Fruit fly (Drosophila melanogaster) whole organism, embryonic: ENCODE results near the gene RhoGAP93B.

Experiments used
- B-H2 ChIP-seq: fragments of 200-800 bp; sonication (Bioruptor generic); optimal IDR thresholded peaks from 2 replicates; lab custom pipeline; 2018; ENCODE audit warnings: missing biosample characterization, mild to moderate bottlenecking, missing genetic modification characterization
- CG11696 ChIP-seq: fragments of 200-800 bp; sonication (Bioruptor generic); IDR thresholded peaks from 2 replicates; pipeline ENCODE4 v1.3.6; 2022; ENCODE audit warnings: missing biosample characterization, missing genetic modification characterization
- CG12299 ChIP-seq: fragments of 200-800 bp; sonication (Bioruptor generic); optimal IDR thresholded peaks from 2 replicates; lab custom pipeline; 2018; ENCODE audit warnings: missing biosample characterization, mild to moderate bottlenecking, missing genetic modification characterization
- CG12391 ChIP-seq: fragments of 200-800 bp; sonication (Bioruptor generic); optimal IDR thresholded peaks from 3 replicates; lab custom pipeline; 2018; ENCODE audit warnings: missing biosample characterization, mild to moderate bottlenecking, missing genetic modification characterization, moderate library complexity
- CG14710 ChIP-seq: fragments of 200-800 bp; sonication (Bioruptor generic); optimal IDR thresholded peaks from 3 replicates; lab custom pipeline; 2019; ENCODE audit warnings: missing biosample characterization, mild to moderate bottlenecking, missing genetic modification characterization, moderate library complexity
- CG15696 ChIP-seq: fragments of 200-800 bp; sonication (Bioruptor generic); optimal IDR thresholded peaks from 2 replicates; lab custom pipeline; 2019; ENCODE audit warnings: missing biosample characterization, mild to moderate bottlenecking, missing genetic modification characterization, moderate library complexity
- CG17359 ChIP-seq: fragments of 200-800 bp; sonication (Bioruptor generic); optimal IDR thresholded peaks from 3 replicates; lab custom pipeline; 2018; ENCODE audit warnings: missing biosample characterization, mild to moderate bottlenecking, missing genetic modification characterization, moderate library complexity
- CG2875 ChIP-seq: fragments of 200-800 bp; sonication (Bioruptor generic); optimal IDR thresholded peaks from 2 replicates; lab custom pipeline; 2017; ENCODE audit warnings: missing biosample characterization, mild to moderate bottlenecking, missing genetic modification characterization, missing genetic modification reagents
- CG30020 ChIP-seq: fragments of 200-800 bp; optimal IDR thresholded peaks from 2 replicates; lab custom pipeline; 2019; ENCODE audit warnings: missing biosample characterization, mild to moderate bottlenecking, missing genetic modification characterization, moderate library complexity
- CG3163 ChIP-seq: fragments of 200-800 bp; sonication (Bioruptor generic); optimal IDR thresholded peaks from 3 replicates; lab custom pipeline; 2016; ENCODE audit warnings: missing biosample characterization, missing genetic modification characterization
- CG34376 ChIP-seq: fragments of 200-800 bp; sonication (Bioruptor generic); optimal IDR thresholded peaks from 2 replicates; lab custom pipeline; 2018; ENCODE audit warnings: missing biosample characterization, mild to moderate bottlenecking, missing genetic modification characterization
- CG4360 ChIP-seq: fragments of 200-800 bp; sonication (Bioruptor generic); IDR thresholded peaks from 2 replicates; pipeline ENCODE4 v1.3.6; 2022; ENCODE audit warnings: missing biosample characterization, missing genetic modification characterization
- CG4617 ChIP-seq: fragments of 200-800 bp; sonication (Bioruptor generic); optimal IDR thresholded peaks from 3 replicates; lab custom pipeline; 2016; ENCODE audit warnings: missing biosample characterization, missing genetic modification characterization, borderline replicate concordance
- CG6175 ChIP-seq: fragments of 200-800 bp; sonication (Bioruptor generic); IDR thresholded peaks from 3 replicates; pipeline ENCODE4 v1.3.6; 2022; ENCODE audit warnings: missing biosample characterization, missing genetic modification characterization
- CG6254 ChIP-seq: fragments of 200-800 bp; sonication (Bioruptor generic); optimal IDR thresholded peaks from 3 replicates; lab custom pipeline; 2017; ENCODE audit warnings: mild to moderate bottlenecking, missing biosample characterization, missing genetic modification reagents, missing genetic modification characterization
- CG6854 ChIP-seq: fragments of 200-800 bp; sonication (Bioruptor generic); optimal IDR thresholded peaks from 3 replicates; lab custom pipeline; 2017; ENCODE audit warnings: missing biosample characterization, mild to moderate bottlenecking, missing genetic modification characterization
- CG7556 ChIP-seq: fragments of 200-800 bp; sonication (Bioruptor generic); optimal IDR thresholded peaks from 2 replicates; lab custom pipeline; 2017; ENCODE audit warnings: missing biosample characterization, mild to moderate bottlenecking, missing genetic modification characterization
- CG7963 ChIP-seq: fragments of 200-800 bp; sonication (Bioruptor generic); IDR thresholded peaks from 3 replicates; pipeline ENCODE4 v1.3.6; 2022; ENCODE audit warnings: missing biosample characterization, missing genetic modification characterization; ENCODE audit not compliant: partially characterized antibody
- CG8924 ChIP-seq: fragments of 200-800 bp; optimal IDR thresholded peaks from 3 replicates; lab custom pipeline; 2019; ENCODE audit warnings: missing biosample characterization, mild to moderate bottlenecking, missing genetic modification characterization, moderate library complexity
- CHES-1-like ChIP-seq: fragments of 200-800 bp; sonication (Bioruptor generic); optimal IDR thresholded peaks from 2 replicates; lab custom pipeline; 2016; ENCODE audit warnings: missing biosample characterization, missing genetic modification characterization
- CTCF ChIP-seq: fragments of 200-800 bp; sonication (Bioruptor generic); optimal IDR thresholded peaks from 2 replicates; lab custom pipeline; 2017; ENCODE audit warnings: missing biosample characterization, mild to moderate bottlenecking, missing genetic modification characterization, moderate library complexity
- Dek ChIP-seq: fragments of 200-800 bp; sonication (Bioruptor generic); optimal IDR thresholded peaks from 3 replicates; lab custom pipeline; 2019; ENCODE audit warnings: missing biosample characterization, mild to moderate bottlenecking, missing genetic modification characterization, moderate library complexity
- ERR ChIP-seq: fragments of 200-800 bp; sonication (Bioruptor generic); optimal IDR thresholded peaks from 2 replicates; lab custom pipeline; 2016; ENCODE audit warnings: missing biosample characterization, missing genetic modification characterization
- GATAe ChIP-seq: fragments of 200-800 bp; sonication (Bioruptor generic); conservative IDR thresholded peaks from 2 replicates; pipeline ENCODE4 v1.3.6; 2022; ENCODE audit warnings: missing biosample characterization, missing genetic modification characterization
- Gsc ChIP-seq: fragments of 200-800 bp; sonication (Bioruptor generic); IDR thresholded peaks from 2 replicates; pipeline ENCODE4 v1.3.6; 2022; ENCODE audit warnings: missing biosample characterization, missing genetic modification characterization
- Hmr ChIP-seq: fragments of 200-800 bp; sonication (Bioruptor generic); optimal IDR thresholded peaks from 3 replicates; lab custom pipeline; 2017; ENCODE audit warnings: mild to moderate bottlenecking, missing biosample characterization, missing genetic modification reagents, missing genetic modification characterization
- Hmx ChIP-seq: fragments of 200-800 bp; sonication (Bioruptor generic); optimal IDR thresholded peaks from 2 replicates; lab custom pipeline; 2016; ENCODE audit warnings: missing biosample characterization, missing genetic modification characterization
- Max ChIP-seq: fragments of 200-800 bp; sonication (Bioruptor generic); optimal IDR thresholded peaks from 2 replicates; lab custom pipeline; 2016; ENCODE audit warnings: missing biosample characterization, mild to moderate bottlenecking, missing genetic modification characterization
- Med ChIP-seq: fragments of 200-800 bp; sonication (Bioruptor generic); peaks from one replicate; lab custom pipeline; 2016; ENCODE audit warnings: missing biosample characterization, missing genetic modification characterization, mild to moderate bottlenecking, inconsistent platforms, moderate library complexity
- Rx ChIP-seq: fragments of 200-800 bp; sonication (Bioruptor generic); IDR thresholded peaks from 2 replicates; pipeline ENCODE4 v1.3.6; 2022; ENCODE audit warnings: missing biosample characterization, missing genetic modification characterization
- Side ChIP-seq: fragments of 200-800 bp; sonication (Bioruptor generic); optimal IDR thresholded peaks from 2 replicates; lab custom pipeline; 2016; ENCODE audit warnings: missing biosample characterization, missing genetic modification characterization
- Sin3A ChIP-seq: fragments of >200 bp; optimal IDR thresholded peaks from 2 replicates; lab custom pipeline; 2018
- btn ChIP-seq: fragments of 200-800 bp; sonication (Bioruptor generic); optimal IDR thresholded peaks from 2 replicates; lab custom pipeline; 2016; ENCODE audit warnings: missing biosample characterization, missing genetic modification characterization
- cg ChIP-seq: fragments of 200-800 bp; sonication (Bioruptor generic); optimal IDR thresholded peaks from 3 replicates; lab custom pipeline; 2019; ENCODE audit warnings: missing biosample characterization, mild to moderate bottlenecking, missing genetic modification characterization, moderate library complexity
- chm ChIP-seq: fragments of 200-800 bp; sonication (Bioruptor generic); IDR thresholded peaks from 2 replicates; pipeline ENCODE4 v1.3.6; 2022; ENCODE audit warnings: missing biosample characterization, missing genetic modification characterization
- corto ChIP-seq: fragments of 200-800 bp; sonication (Bioruptor generic); optimal IDR thresholded peaks from 2 replicates; lab custom pipeline; 2016; ENCODE audit warnings: missing biosample characterization, mild to moderate bottlenecking, missing genetic modification characterization, moderate library complexity
- dmrt99B ChIP-seq: fragments of 200-800 bp; sonication (Bioruptor generic); optimal IDR thresholded peaks from 2 replicates; lab custom pipeline; 2018; ENCODE audit warnings: missing biosample characterization, mild to moderate bottlenecking, missing genetic modification characterization, moderate library complexity
- ind ChIP-seq: fragments of 200-800 bp; sonication (Bioruptor generic); optimal IDR thresholded peaks from 3 replicates; lab custom pipeline; 2016; ENCODE audit warnings: missing biosample characterization, missing genetic modification characterization
- mld ChIP-seq: fragments of 200-800 bp; sonication (Bioruptor generic); IDR thresholded peaks from 3 replicates; pipeline ENCODE4 v1.3.6; 2022; ENCODE audit warnings: missing biosample characterization, missing genetic modification characterization; ENCODE audit not compliant: partially characterized antibody
- oc ChIP-seq: fragments of 200-800 bp; sonication (Bioruptor generic); optimal IDR thresholded peaks from 2 replicates; lab custom pipeline; 2018; ENCODE audit warnings: missing biosample characterization, mild to moderate bottlenecking, missing genetic modification characterization, moderate library complexity
- pros ChIP-seq: fragments of 200-800 bp; sonication (Bioruptor generic); optimal IDR thresholded peaks from 3 replicates; lab custom pipeline; 2019; ENCODE audit warnings: missing biosample characterization, mild to moderate bottlenecking, missing genetic modification characterization, moderate library complexity
- ranshi ChIP-seq: fragments of 200-800 bp; sonication (Bioruptor generic); IDR thresholded peaks from 2 replicates; pipeline ENCODE4 v1.3.6; 2022; ENCODE audit warnings: missing biosample characterization, missing genetic modification characterization
- ro ChIP-seq: fragments of 200-800 bp; sonication (Bioruptor generic); IDR thresholded peaks from 2 replicates; pipeline ENCODE4 v1.3.6; 2022; ENCODE audit warnings: missing biosample characterization, missing genetic modification characterization
- schlank ChIP-seq: fragments of 200-800 bp; sonication (Bioruptor generic); optimal IDR thresholded peaks from 2 replicates; lab custom pipeline; 2018; ENCODE audit warnings: missing biosample characterization, mild to moderate bottlenecking, missing genetic modification characterization
- shn ChIP-seq: fragments of 200-800 bp; sonication (Bioruptor generic); optimal IDR thresholded peaks from 3 replicates; lab custom pipeline; 2016; ENCODE audit warnings: missing biosample characterization, missing genetic modification characterization
- slbo ChIP-seq: fragments of 200-800 bp; sonication (Bioruptor generic); IDR thresholded peaks from 2 replicates; pipeline ENCODE4 v1.3.6; 2022; ENCODE audit warnings: missing biosample characterization, missing genetic modification characterization
- sna ChIP-seq: fragments of 200-800 bp; sonication (Bioruptor generic); IDR thresholded peaks from 2 replicates; pipeline ENCODE4 v1.3.6; 2022; ENCODE audit warnings: missing biosample characterization, missing genetic modification characterization; ENCODE audit not compliant: partially characterized antibody
- stc ChIP-seq: fragments of 200-800 bp; sonication (Bioruptor generic); IDR thresholded peaks from 2 replicates; pipeline ENCODE4 v1.3.6; 2022; ENCODE audit warnings: missing biosample characterization, missing genetic modification characterization
- tin ChIP-seq: fragments of 200-800 bp; sonication (Bioruptor generic); optimal IDR thresholded peaks from 3 replicates; lab custom pipeline; 2016; ENCODE audit warnings: missing biosample characterization, missing genetic modification characterization
- wor ChIP-seq: fragments of 200-800 bp; sonication (Bioruptor generic); IDR thresholded peaks from 2 replicates; pipeline ENCODE4 v1.3.6; 2022; ENCODE audit warnings: missing biosample characterization, missing genetic modification characterization
- zf30C ChIP-seq: fragments of 200-800 bp; sonication (Bioruptor generic); optimal IDR thresholded peaks from 3 replicates; lab custom pipeline; 2018; ENCODE audit warnings: missing biosample characterization, mild to moderate bottlenecking, missing genetic modification characterization

The RhoGAP93B gene

DNA sequence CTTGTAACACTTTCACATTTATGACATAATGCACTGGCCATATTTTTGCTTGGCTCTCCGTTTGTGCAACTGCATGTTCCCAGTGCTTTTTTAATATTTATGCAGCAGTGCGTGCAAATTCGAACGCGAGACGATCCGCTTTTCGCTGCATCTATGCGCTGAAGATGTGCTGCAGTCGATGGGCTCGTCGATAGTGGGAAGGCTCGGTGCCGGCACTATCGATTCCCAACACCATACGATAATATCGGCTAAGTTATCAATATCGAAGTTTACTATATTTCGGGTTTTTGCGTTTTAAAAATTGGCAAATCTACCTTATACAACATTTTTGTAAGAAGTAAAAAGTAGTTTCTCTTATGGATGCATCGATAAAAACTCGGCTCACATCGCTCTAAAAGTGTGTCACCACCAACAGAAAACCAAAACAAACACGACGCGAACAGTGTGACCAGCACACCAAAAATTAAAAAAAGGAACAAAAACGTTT, at the start of gene RhoGAP93B (continued):
- peak; percentile 94 for TF ChIP-seq ranshi (GFP tag; lab: Robert Waterston, UW)
- TF ChIP-seq Hmr (GFP tag; lab: Kevin White, UChicago), result peak; percentile 79
- peak; percentile 75 for TF ChIP-seq wor (GFP tag; lab: Robert Waterston, UW)
- TF ChIP-seq CG17359, result peak; percentile 86
- TF ChIP-seq B-H2 (GFP tag; lab: Kevin White, UChicago), result peak; percentile 84
- peak; percentile 93 for TF ChIP-seq slbo (GFP tag; lab: Robert Waterston, UW)
- TF ChIP-seq zf30C (GFP tag; lab: Kevin White, UChicago), result no peak
- 0 out of 2 replicates have a peak, but pooled peaks have one; percentile 28 for TF ChIP-seq Gsc (GFP tag; lab: Robert Waterston, UW)
- peak; percentile 56 for TF ChIP-seq CG4617 (GFP tag; lab: Kevin White, UChicago)
- TF ChIP-seq Side (GFP tag; lab: Kevin White, UChicago), result peak; percentile 78
- peak; percentile 99 for TF ChIP-seq Sin3A (lab: Kevin White, UChicago)
- peak; percentile 46 for TF ChIP-seq CG6854 (GFP tag; lab: Kevin White, UChicago)
- peak; percentile 67 for TF ChIP-seq Dek (tag; lab: Kevin White, UChicago)
- 0 out of 2 replicates have a peak, but pooled peaks have one; percentile 5 for TF ChIP-seq CG4360
- TF ChIP-seq CTCF, result peak; percentile 44
- no peak for TF ChIP-seq dmrt99B
- TF ChIP-seq CG7963 (GFP tag; lab: Robert Waterston, UW), result peak; percentile 99
- TF ChIP-seq ind (GFP tag; lab: Kevin White, UChicago), result peak; percentile 83
- peak; percentile 82 for TF ChIP-seq CG8924 (tag; lab: Kevin White, UChicago)
- TF ChIP-seq cg (GFP tag; lab: Kevin White, UChicago), result peak; percentile 24
- TF ChIP-seq CG12299 (tag; lab: Kevin White, UChicago), result peak; percentile 83
- TF ChIP-seq schlank (tag; lab: Kevin White, UChicago), result no peak
- TF ChIP-seq CG6175 (GFP tag; lab: Robert Waterston, UW), result peak; percentile 85
- no peak for TF ChIP-seq oc (tag; lab: Kevin White, UChicago)
- peak; percentile 57 for TF ChIP-seq CG7556 (GFP tag; lab: Kevin White, UChicago)
- TF ChIP-seq Hmx (GFP tag; lab: Kevin White, UChicago), result no peak
- peak; percentile 44; the same call in 1 of the 2 replicates for TF ChIP-seq CG11696
- peak; percentile 94 for TF ChIP-seq CG14710 (tag; lab: Kevin White, UChicago)
- peak; percentile 83 for TF ChIP-seq Rx (GFP tag; lab: Robert Waterston, UW)
- TF ChIP-seq CG2875 (GFP tag; lab: Kevin White, UChicago), result peak; percentile 41
- TF ChIP-seq tin, result peak; percentile 78
- TF ChIP-seq pros (GFP tag; lab: Kevin White, UChicago), result no peak
- peak; percentile 80 for TF ChIP-seq ERR
- TF ChIP-seq CG30020 (tag; lab: Kevin White, UChicago), result peak; percentile 75
- TF ChIP-seq Med (GFP tag; lab: Kevin White, UChicago), result peak; percentile 99
- TF ChIP-seq shn (GFP tag; lab: Kevin White, UChicago), result peak; percentile 93
- TF ChIP-seq CHES-1-like (GFP tag; lab: Kevin White, UChicago), result peak; percentile 95
- peak; percentile 93 for TF ChIP-seq CG12391
- TF ChIP-seq CG34376 (GFP tag; lab: Kevin White, UChicago), result peak; percentile 80
- peak; percentile 74 for TF ChIP-seq CG6254 (GFP tag; lab: Kevin White, UChicago)
- no peak for TF ChIP-seq corto (GFP tag; lab: Kevin White, UChicago)
- TF ChIP-seq CG15696 (tag; lab: Kevin White, UChicago), result peak; percentile 90
- peak; percentile 86 for TF ChIP-seq btn
- TF ChIP-seq sna, result peak; percentile 100
- peak; percentile 100 for TF ChIP-seq mld
- TF ChIP-seq GATAe (GFP tag; lab: Robert Waterston, UW), result peak; percentile 73; the same call in 1 of the 2 replicates
- TF ChIP-seq CG3163, result peak; percentile 77
- peak; percentile 87 for TF ChIP-seq stc (GFP tag; lab: Robert Waterston, UW)
- TF ChIP-seq Max (GFP tag; lab: Kevin White, UChicago), result peak; percentile 68
- TF ChIP-seq ro, result peak; percentile 47; the same call in 1 of the 2 replicates
- peak; percentile 86 for TF ChIP-seq chm (GFP tag; lab: Robert Waterston, UW)
